Worm (Caenorhabditis elegans) whole organism, late embryonic: Measurements from ENCODE around the gene sre-13.

Experiments
- K09A11.1 ChIP-seq: sonication (generic microtip); optimal IDR thresholded peaks from 2 replicates; lab custom pipeline; 2017; ENCODE audit warnings: antibody characterized with exemption, mild to moderate bottlenecking, missing genetic modification characterization, missing compliant biosample characterization; ENCODE audit not compliant: insufficient read depth
- ceh-18 ChIP-seq: sonication (generic microtip); optimal IDR thresholded peaks from 2 replicates; lab custom pipeline; 2016; ENCODE audit warnings: missing genetic modification characterization, missing compliant biosample characterization
- ceh-24 ChIP-seq: sonication (generic microtip); optimal IDR thresholded peaks from 2 replicates; lab custom pipeline; 2016; ENCODE audit warnings: mild to moderate bottlenecking, missing genetic modification characterization, missing compliant biosample characterization
- ceh-30 ChIP-seq: fragments of 150-350 bp; optimal IDR thresholded peaks from 2 replicates; lab custom pipeline; 2014; ENCODE audit warnings: missing biosample characterization, missing genetic modification characterization
- ceh-34 ChIP-seq: sonication (generic microtip); optimal IDR thresholded peaks from 2 replicates; lab custom pipeline; 2016; ENCODE audit warnings: mild to moderate bottlenecking, missing genetic modification characterization, missing compliant biosample characterization
- ceh-45 ChIP-seq: fragments of 200-800 bp; sonication (Bioruptor generic); IDR thresholded peaks from 2 replicates; pipeline ENCODE4 v1.3.6; 2022; ENCODE audit warnings: missing genetic modification reagents, missing genetic modification characterization, missing compliant biosample characterization
- che-1 ChIP-seq: sonication (generic microtip); optimal IDR thresholded peaks from 2 replicates; lab custom pipeline; 2016; ENCODE audit warnings: mild to moderate bottlenecking, missing genetic modification characterization, missing compliant biosample characterization
- dmd-4 ChIP-seq: sonication (generic microtip); optimal IDR thresholded peaks from 2 replicates; lab custom pipeline; 2016; ENCODE audit warnings: borderline replicate concordance, missing genetic modification characterization, missing compliant biosample characterization
- dve-1 ChIP-seq: sonication (generic microtip); optimal IDR thresholded peaks from 2 replicates; lab custom pipeline; 2017; ENCODE audit warnings: antibody characterized with exemption, mild to moderate bottlenecking, missing genetic modification characterization, missing compliant biosample characterization
- elt-2 ChIP-seq: sonication (generic microtip); optimal IDR thresholded peaks from 2 replicates; lab custom pipeline; 2016; ENCODE audit warnings: missing genetic modification reagents, missing genetic modification characterization, missing compliant biosample characterization
- elt-4 ChIP-seq: sonication (generic microtip); optimal IDR thresholded peaks from 2 replicates; lab custom pipeline; 2016; ENCODE audit warnings: missing genetic modification characterization, missing compliant biosample characterization
- ets-4 ChIP-seq: sonication (generic microtip); optimal IDR thresholded peaks from 2 replicates; lab custom pipeline; 2016; ENCODE audit warnings: missing genetic modification characterization, missing compliant biosample characterization
- eyg-1 ChIP-seq: sonication (generic microtip); optimal IDR thresholded peaks from 2 replicates; lab custom pipeline; 2016; ENCODE audit warnings: missing genotype, missing genetic modification characterization, missing compliant biosample characterization
- gmeb-2 ChIP-seq: sonication (generic microtip); optimal IDR thresholded peaks from 2 replicates; lab custom pipeline; 2016; ENCODE audit warnings: missing genetic modification characterization, inconsistent platforms, missing compliant biosample characterization
- hlh-13 ChIP-seq: fragments of 200-800 bp; sonication (Bioruptor generic); optimal IDR thresholded peaks from 2 replicates; lab custom pipeline; 2018; ENCODE audit warnings: mild to moderate bottlenecking, missing genetic modification characterization, missing compliant biosample characterization
- hlh-30 ChIP-seq: sonication (generic microtip); optimal IDR thresholded peaks from 2 replicates; lab custom pipeline; 2017; ENCODE audit warnings: antibody characterized with exemption, missing genetic modification characterization, missing compliant biosample characterization; ENCODE audit not compliant: insufficient read depth
- lim-6 ChIP-seq: sonication (generic microtip); optimal IDR thresholded peaks from 2 replicates; lab custom pipeline; 2016; ENCODE audit warnings: missing genetic modification characterization, missing compliant biosample characterization
- madf-2 ChIP-seq: sonication (generic microtip); optimal IDR thresholded peaks from 2 replicates; lab custom pipeline; 2017; ENCODE audit warnings: missing genetic modification characterization, missing compliant biosample characterization
- mec-3 ChIP-seq: sonication (generic microtip); optimal IDR thresholded peaks from 2 replicates; lab custom pipeline; 2016; ENCODE audit warnings: borderline replicate concordance, missing genetic modification characterization, missing compliant biosample characterization
- nhr-11 ChIP-seq: fragments of 150-350 bp; optimal IDR thresholded peaks from 2 replicates; lab custom pipeline; 2014; ENCODE audit warnings: missing biosample characterization, missing genetic modification characterization
- nhr-232 ChIP-seq: sonication (generic microtip); optimal IDR thresholded peaks from 2 replicates; lab custom pipeline; 2016; ENCODE audit warnings: missing genetic modification characterization, missing compliant biosample characterization
- pag-3 ChIP-seq: sonication (generic microtip); optimal IDR thresholded peaks from 2 replicates; lab custom pipeline; 2016; ENCODE audit warnings: missing compliant biosample characterization, missing genetic modification characterization, borderline replicate concordance
- pat-9 ChIP-seq: fragments of 200-800 bp; sonication (Bioruptor generic); optimal IDR thresholded peaks from 2 replicates; lab custom pipeline; 2018; ENCODE audit warnings: mild to moderate bottlenecking, missing genetic modification characterization, moderate library complexity, missing compliant biosample characterization
- pax-1 ChIP-seq: fragments of 150-350 bp; optimal IDR thresholded peaks from 2 replicates; lab custom pipeline; 2014; ENCODE audit warnings: missing biosample characterization, missing genetic modification characterization
- pha-2 ChIP-seq: sonication (generic microtip); optimal IDR thresholded peaks from 2 replicates; lab custom pipeline; 2017; ENCODE audit warnings: mild to moderate bottlenecking, missing genetic modification characterization, missing compliant biosample characterization
- pha-4 ChIP-seq: fragments of 150-350 bp; optimal IDR thresholded peaks from 2 replicates; lab custom pipeline; 2018; ENCODE audit warnings: missing biosample characterization, missing genetic modification reagents, missing genetic modification characterization
- pqm-1 ChIP-seq: sonication (generic microtip); optimal IDR thresholded peaks from 2 replicates; lab custom pipeline; 2016; ENCODE audit warnings: missing genetic modification characterization, missing compliant biosample characterization
- pros-1 ChIP-seq: fragments of 150-350 bp; optimal IDR thresholded peaks from 2 replicates; lab custom pipeline; 2014; ENCODE audit warnings: missing biosample characterization, missing genetic modification reagents, missing genetic modification characterization
- rnt-1 ChIP-seq: sonication (generic microtip); optimal IDR thresholded peaks from 2 replicates; lab custom pipeline; 2016; ENCODE audit warnings: missing genetic modification characterization, missing compliant biosample characterization
- syd-9 ChIP-seq: sonication (generic microtip); optimal IDR thresholded peaks from 2 replicates; lab custom pipeline; 2016; ENCODE audit warnings: mild to moderate bottlenecking, missing genetic modification characterization, moderate library complexity, missing compliant biosample characterization
- tbx-2 ChIP-seq: sonication (generic microtip); optimal IDR thresholded peaks from 2 replicates; lab custom pipeline; 2016; ENCODE audit warnings: missing genetic modification characterization, missing compliant biosample characterization
- unc-3 ChIP-seq, 2 experiments: fragments of 200-800 bp in 1 of 2; sonication (Bioruptor generic) in 1 of 2; sonication (generic microtip) in 1 of 2; conservative IDR thresholded peaks in 1 of 2; optimal IDR thresholded peaks in 1 of 2; 2 replicates each; pipeline versions ENCODE4 v1.3.6 to Lab custom; 2016 to 2022; ENCODE audit warnings: missing compliant biosample characterization in 2 of 2, missing genetic modification characterization in 2 of 2, missing genetic modification reagents in 1 of 2
- zip-5 ChIP-seq: sonication (generic microtip); optimal IDR thresholded peaks from 2 replicates; lab custom pipeline; 2016; ENCODE audit warnings: missing genetic modification characterization, missing compliant biosample characterization

sre-13 gene

ce11 chrII:14600852-14601313 lies 35.8 kb downstream of the sre-13 start, which contains the start of gene tps-2:
TSS of gene tps-2 (plus strand) at chrII:14600902.
- TF ChIP-seq syd-9 = no peak
- TF ChIP-seq hlh-30 = no peak
- TF ChIP-seq pag-3 (tag; lab: Kevin White, UChicago) = no peak
- TF ChIP-seq ceh-45 (GFP tag; lab: Robert Waterston, UW) = no peak

ce11 chrII:14599933-14600630 lies 36.6 kb downstream of the sre-13 start:
- TF ChIP-seq elt-2 (tag; lab: Kevin White, UChicago) (peak; percentile 25), nhr-232 (no peak), ets-4 (tag; lab: Kevin White, UChicago) (no peak)

- no peak for TF ChIP-seq mec-3
- TF ChIP-seq gmeb-2 (tag; lab: Kevin White, UChicago) = no peak
- no peak for TF ChIP-seq ceh-24 (tag; lab: Kevin White, UChicago)
- no peak for TF ChIP-seq ets-4 (tag; lab: Kevin White, UChicago)
- TF ChIP-seq pax-1 = no peak
- no peak for TF ChIP-seq dmd-4
- no peak for TF ChIP-seq pha-4
- TF ChIP-seq che-1 (tag; lab: Kevin White, UChicago) = no peak
- TF ChIP-seq elt-4 = no peak
Observed at ce11 chrII:14599284-14599862, 37.3 kb downstream of the sre-13 start.

ce11 chrII:14598367-14598766 lies 38.3 kb downstream of the sre-13 start:
- TF ChIP-seq pqm-1 (tag; lab: Kevin White, UChicago) (no peak), rnt-1 (tag; lab: Kevin White, UChicago) (peak; percentile 25), unc-3 (GFP tag; conservative IDR thresholded peaks at IDR 0.05; lab: Robert Waterston, UW) (no peak), unc-3 (tag; optimal IDR thresholded peaks at IDR 0.05; lab: Kevin White, UChicago) (no peak), ceh-18 (tag; lab: Kevin White, UChicago) (peak; percentile 24), ceh-24 (tag; lab: Kevin White, UChicago) (no peak), tbx-2 (tag; lab: Kevin White, UChicago) (no peak), hlh-30 (peak; percentile 61)

ce11 chrII:14597788-14598187 lies 38.8 kb downstream of the sre-13 start:
- TF ChIP-seq pax-1 = no peak
- no peak for TF ChIP-seq elt-4
- no peak for TF ChIP-seq pros-1 (tag; lab: Kevin White, UChicago)
- no peak for TF ChIP-seq nhr-11 (tag; lab: Kevin White, UChicago)
- TF ChIP-seq eyg-1 (tag; lab: Kevin White, UChicago) = no peak
- no peak for TF ChIP-seq dve-1
- TF ChIP-seq lim-6 = no peak
- TF ChIP-seq K09A11.1 (tag; lab: Kevin White, UChicago) = no peak
- no peak for TF ChIP-seq elt-2 (tag; lab: Kevin White, UChicago)

ce11 chrII:14593281-14593680 lies 43.4 kb downstream of the sre-13 start, which contains the start of gene catp-4:
TSS of gene catp-4 (plus strand) at chrII:14593581.
- TF ChIP-seq hlh-13 (no peak), unc-3 (GFP tag; conservative IDR thresholded peaks at IDR 0.05; lab: Robert Waterston, UW) (no peak), unc-3 (tag; optimal IDR thresholded peaks at IDR 0.05; lab: Kevin White, UChicago) (no peak), pha-4 (no peak), pax-1 (no peak), ceh-30 (tag; lab: Kevin White, UChicago) (no peak), pha-2 (tag; lab: Kevin White, UChicago) (no peak), syd-9 (no peak), zip-5 (tag; lab: Kevin White, UChicago) (no peak), mec-3 (no peak), pat-9 (tag; lab: Kevin White, UChicago) (no peak), tbx-2 (tag; lab: Kevin White, UChicago) (no peak), madf-2 (tag; lab: Kevin White, UChicago) (no peak), ceh-34 (no peak)
